Worm (Caenorhabditis elegans): ENCODE measurements around the gene K05F1.10.

The K05F1.10 gene

DNA sequence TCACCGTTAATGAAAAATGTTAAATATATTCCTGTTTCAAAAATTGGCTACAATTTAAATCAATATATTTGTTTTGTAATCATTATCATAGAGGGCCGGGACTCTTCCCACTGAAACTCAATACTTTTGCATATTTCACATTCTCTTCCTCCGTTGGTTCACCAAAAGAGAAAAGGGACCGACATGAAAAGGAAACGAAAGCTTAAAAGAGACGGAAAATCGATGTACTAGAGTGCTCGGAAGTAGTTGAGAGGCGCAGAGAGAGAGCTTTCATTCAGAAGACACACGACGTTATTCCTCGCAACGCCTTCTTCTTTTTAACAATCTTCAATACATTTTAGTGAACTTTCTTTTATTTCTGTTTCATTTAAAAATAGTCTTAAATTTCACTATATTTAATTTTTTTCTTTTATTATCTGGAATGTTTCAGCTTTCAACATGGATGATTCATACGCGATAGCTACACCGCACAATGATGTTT is 15.0 kb upstream of the K05F1.10 start, which contains the start of gene ehs-1:
ehs-1 (plus strand) TSS at position 431 of the 481 bp plus-strand sequence.
- TF ChIP-seq fkh-10 (GFP tag; optimal IDR thresholded peaks at IDR 0.05) (peak; percentile 29), ceh-82 (tag; optimal IDR thresholded peaks at IDR 0.05) (peak in 2 of 3 experiments; percentile 21 to 49), nhr-28 (tag; optimal IDR thresholded peaks at IDR 0.05) (no peak), tbx-2 (tag; optimal IDR thresholded peaks at IDR 0.05) (no peak), lin-14 (GFP tag; optimal IDR thresholded peaks at IDR 0.05) (peak; percentile 71)

DNA sequence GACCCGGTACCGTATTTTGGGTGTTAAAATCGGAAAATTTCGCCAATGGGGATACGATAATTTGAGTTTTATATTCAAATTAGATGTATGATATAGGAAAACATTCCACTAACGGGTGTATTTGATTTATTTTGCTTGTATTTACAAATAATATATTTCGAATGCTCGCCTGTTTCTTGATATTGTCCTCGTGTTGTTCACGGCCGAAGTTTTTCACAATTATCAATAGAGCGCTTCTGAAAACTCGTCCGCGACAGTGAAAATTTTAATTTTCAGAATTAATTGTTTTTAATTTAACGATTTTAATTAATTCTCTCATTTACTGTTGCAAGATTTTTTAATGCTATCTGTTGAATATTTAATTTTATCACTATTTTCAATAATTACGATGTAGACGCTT is 14.4 kb upstream of the K05F1.10 start:
- TF ChIP-seq Y116A8C.19 (tag; optimal IDR thresholded peaks at IDR 0.05; ENCODE audit: borderline replicate concordance) (no peak), grh-1 (GFP tag; IDR thresholded peaks at IDR 0.05) (no peak), sup-37 (GFP tag; optimal IDR thresholded peaks at IDR 0.05) (no peak), mdl-1 (tag; optimal IDR thresholded peaks at IDR 0.05) (no peak), C34B4.2 (tag; optimal IDR thresholded peaks at IDR 0.05) (no peak), lin-14 (GFP tag; optimal IDR thresholded peaks at IDR 0.05) (peak; percentile 65), aly-2 (tag; optimal IDR thresholded peaks at IDR 0.05) (no peak), tbx-2 (tag; optimal IDR thresholded peaks at IDR 0.05) (peak; percentile 59), unc-86 (tag; optimal IDR thresholded peaks at IDR 0.05) (no peak), lin-15B (tag; optimal IDR thresholded peaks at IDR 0.05) (no peak), nhr-19 (GFP tag; conservative IDR thresholded peaks at IDR 0.05) (peak; percentile 16; the same call in 1 of the 2 replicates), C16A3.4 (tag; optimal IDR thresholded peaks at IDR 0.05) (peak; percentile 15), skn-1 (tag; optimal IDR thresholded peaks at IDR 0.05) (no peak), ets-5 (GFP tag; IDR thresholded peaks at IDR 0.05) (no peak), alr-1 (tag; optimal IDR thresholded peaks at IDR 0.05; ENCODE audit: borderline replicate concordance) (no peak), nhr-90 (tag; optimal IDR thresholded peaks at IDR 0.05; ENCODE audit: poor library complexity) (peak; percentile 57), dpl-1 (GFP tag; optimal IDR thresholded peaks at IDR 0.05) (peak; percentile 32 to 73 (median 71)), ztf-4 (tag; optimal IDR thresholded peaks at IDR 0.05) (no peak), xbp-1 (tag; optimal IDR thresholded peaks at IDR 0.05) (peak; percentile 41), lin-35 (GFP tag; optimal IDR thresholded peaks at IDR 0.05) (peak; percentile 9 to 69), nhr-28 (tag; optimal IDR thresholded peaks at IDR 0.05) (no peak), egl-27 (tag; optimal IDR thresholded peaks at IDR 0.05) (no peak), nhr-11 (tag; optimal IDR thresholded peaks at IDR 0.05) (no peak), nhr-85 (tag) (peak; percentile 79), isw-1 (GFP tag; IDR thresholded peaks at IDR 0.05) (no peak), irx-1 (tag; optimal IDR thresholded peaks at IDR 0.05) (peak; percentile 42), unc-30 (tag; optimal IDR thresholded peaks at IDR 0.05) (no peak), pqm-1 (tag; optimal IDR thresholded peaks at IDR 0.05) (no peak), mep-1 (tag; optimal IDR thresholded peaks at IDR 0.05) (no peak), sptf-1 (tag; optimal IDR thresholded peaks at IDR 0.05) (no peak), dsc-1 (tag; optimal IDR thresholded peaks at IDR 0.05) (peak; percentile 47), sox-4 (tag; optimal IDR thresholded peaks at IDR 0.05) (peak; percentile 35), fos-1 (tag; optimal IDR thresholded peaks at IDR 0.05) (no peak), snu-23 (GFP tag; optimal IDR thresholded peaks at IDR 0.05) (no peak), unc-62 (GFP tag; optimal IDR thresholded peaks at IDR 0.05) (no peak), ceh-90 (tag; optimal IDR thresholded peaks at IDR 0.05) (peak; percentile 74), ama-1 (optimal IDR thresholded peaks at IDR 0.05) (no peak), vab-15 (tag; optimal IDR thresholded peaks at IDR 0.05) (no peak), aha-1 (tag; optimal IDR thresholded peaks at IDR 0.05) (no peak), ces-1 (GFP tag; optimal IDR thresholded peaks at IDR 0.05) (no peak), snpc-4 (tag; optimal IDR thresholded peaks at IDR 0.05) (no peak), elt-3 (tag; optimal IDR thresholded peaks at IDR 0.05) (no peak), egl-13 (tag; optimal IDR thresholded peaks at IDR 0.05) (peak; percentile 38), lin-39 (tag; optimal IDR thresholded peaks at IDR 0.05) (no peak), zip-4 (GFP tag; optimal IDR thresholded peaks at IDR 0.05) (no peak), nhr-47 (tag; optimal IDR thresholded peaks at IDR 0.05) (no peak), nhr-71 (tag; optimal IDR thresholded peaks at IDR 0.05) (peak; percentile 67), C04F5.9 (tag; optimal IDR thresholded peaks at IDR 0.05) (peak; percentile 27), efl-3 (GFP tag; optimal IDR thresholded peaks at IDR 0.05) (no peak)

Data from whole organism, L1 larva.